Fruit fly (Drosophila melanogaster): Measurements from ENCODE around the gene CG4887.

Gene CG4887

dm6 chr2L:1201396-1201837, 28.6 kb downstream of the CG4887 start:
- TF ChIP-seq CG2678 (tag; optimal IDR thresholded peaks at IDR 0.05) = peak; percentile 14
- no peak for TF ChIP-seq CG11504 (tag; optimal IDR thresholded peaks at IDR 0.05)
- peak; percentile 79 for TF ChIP-seq grn (GFP tag; optimal IDR thresholded peaks at IDR 0.05)
- TF ChIP-seq sens-2 (GFP tag; IDR thresholded peaks at IDR 0.05) = 0 out of 2 replicates have a peak, but pooled peaks have one; percentile 24
- peak; percentile 79 for TF ChIP-seq lab (GFP tag; optimal IDR thresholded peaks at IDR 0.05)
- no peak for TF ChIP-seq fd64A (GFP tag; optimal IDR thresholded peaks at IDR 0.05)
- TF ChIP-seq E2f2 (GFP tag; IDR thresholded peaks at IDR 0.05) = no peak
- peak; percentile 60 for TF ChIP-seq mirr (GFP tag; optimal IDR thresholded peaks at IDR 0.05)
- no peak for TF ChIP-seq ap (GFP tag; IDR thresholded peaks at IDR 0.05)
- TF ChIP-seq salm (tag; optimal IDR thresholded peaks at IDR 0.05) = peak; percentile 81
- no peak for TF ChIP-seq Oli (tag; optimal IDR thresholded peaks at IDR 0.05)
- TF ChIP-seq sc (optimal IDR thresholded peaks at IDR 0.05) = no peak
- no peak for TF ChIP-seq sc (GFP tag; optimal IDR thresholded peaks at IDR 0.05)
- no peak for TF ChIP-seq CG11695 (GFP tag; IDR thresholded peaks at IDR 0.05)
- peak; percentile 58 for TF ChIP-seq CG34376 (GFP tag; optimal IDR thresholded peaks at IDR 0.05)
- no peak for TF ChIP-seq CG8290 (GFP tag; optimal IDR thresholded peaks at IDR 0.05)
- no peak for TF ChIP-seq CG8290 (tag; optimal IDR thresholded peaks at IDR 0.05)
- no peak for TF ChIP-seq CG1647 (GFP tag; optimal IDR thresholded peaks at IDR 0.05)
- TF ChIP-seq CG16815 (GFP tag; optimal IDR thresholded peaks at IDR 0.05) = no peak
- TF ChIP-seq ara (GFP tag; IDR thresholded peaks at IDR 0.05) = no peak
- TF ChIP-seq stwl (tag; optimal IDR thresholded peaks at IDR 0.05) = no peak
- no peak for TF ChIP-seq CG12155 (GFP tag; optimal IDR thresholded peaks at IDR 0.05)
- no peak for TF ChIP-seq CG9932 (GFP tag; IDR thresholded peaks at IDR 0.05)
- no peak for TF ChIP-seq Hmx (GFP tag; optimal IDR thresholded peaks at IDR 0.05)
- no peak for TF ChIP-seq H2.0 (GFP tag; IDR thresholded peaks at IDR 0.05)
- TF ChIP-seq CG3065 (GFP tag; optimal IDR thresholded peaks at IDR 0.05) = no peak
- no peak for TF ChIP-seq seq (GFP tag; IDR thresholded peaks at IDR 0.05)
- TF ChIP-seq CG1233 (GFP tag; optimal IDR thresholded peaks at IDR 0.05) = no peak
- peak; percentile 93 for TF ChIP-seq sd (tag; optimal IDR thresholded peaks at IDR 0.05)
- no peak for TF ChIP-seq br (optimal IDR thresholded peaks at IDR 0.05)
- TF ChIP-seq CG15269 (tag; optimal IDR thresholded peaks at IDR 0.05) = peak; percentile 21
- TF ChIP-seq Ets65A (GFP tag) = no peak
- no peak for TF ChIP-seq pzg (GFP tag; optimal IDR thresholded peaks at IDR 0.05)
- no peak for TF ChIP-seq vfl (GFP tag; optimal IDR thresholded peaks at IDR 0.05)
- peak; percentile 67 for TF ChIP-seq BtbVII (GFP tag; optimal IDR thresholded peaks at IDR 0.05)
- no peak for TF ChIP-seq hb (GFP tag; IDR thresholded peaks at IDR 0.05; ENCODE audit: partially characterized antibody)
- TF ChIP-seq Oaz (GFP tag; IDR thresholded peaks at IDR 0.05) = no peak
- TF ChIP-seq fu2 (GFP tag; optimal IDR thresholded peaks at IDR 0.05) = no peak
- TF ChIP-seq kni (GFP tag; optimal IDR thresholded peaks at IDR 0.05) = no peak
- TF ChIP-seq CG3726 (GFP tag; IDR thresholded peaks at IDR 0.05) = no peak
- no peak for TF ChIP-seq CG4617 (GFP tag; optimal IDR thresholded peaks at IDR 0.05; ENCODE audit: borderline replicate concordance)
- TF ChIP-seq sug (tag; optimal IDR thresholded peaks at IDR 0.05) = peak; percentile 26
- TF ChIP-seq otp (GFP tag; IDR thresholded peaks at IDR 0.05) = no peak
- no peak for TF ChIP-seq crc (GFP tag; optimal IDR thresholded peaks at IDR 0.05)
- TF ChIP-seq CG7839 (tag; optimal IDR thresholded peaks at IDR 0.05) = no peak
- TF ChIP-seq dpn (GFP tag; optimal IDR thresholded peaks at IDR 0.05) = no peak
- TF ChIP-seq Tbp (GFP tag; optimal IDR thresholded peaks at IDR 0.05) = no peak
- peak in 1 of 2 experiments; percentile 1 for TF ChIP-seq Pdp1 (GFP tag; optimal IDR thresholded peaks at IDR 0.05)
- no peak for TF ChIP-seq D (optimal IDR thresholded peaks at IDR 0.05)
- no peak for TF ChIP-seq D (GFP tag; optimal IDR thresholded peaks at IDR 0.05)
- TF ChIP-seq MESR4 (GFP tag; optimal IDR thresholded peaks at IDR 0.05) = no peak
- TF ChIP-seq GATAe (GFP tag; conservative IDR thresholded peaks at IDR 0.05) = 0 out of 2 replicates have a peak, but pooled peaks have one; percentile 55
